Worm (Caenorhabditis elegans): ENCODE measurements around the gene R05D3.12.

- TF ChIP-seq mes-2 (tag; optimal IDR thresholded peaks at IDR 0.05; ENCODE audit: poor library complexity, severe bottlenecking) (peak; percentile 79), ces-1 (GFP tag; optimal IDR thresholded peaks at IDR 0.05) (no peak), mxl-3 (GFP tag; optimal IDR thresholded peaks at IDR 0.05) (peak; percentile 69), lin-1 (GFP tag; IDR thresholded peaks at IDR 0.05) (0 out of 2 replicates have a peak, but pooled peaks have one; percentile 31), skn-1 (tag; optimal IDR thresholded peaks at IDR 0.05) (no peak), daf-12 (tag; optimal IDR thresholded peaks at IDR 0.05) (no peak), pha-4 (GFP tag; IDR thresholded peaks at IDR 0.05) (peak; percentile 58), pha-4 (tag; optimal IDR thresholded peaks at IDR 0.05) (no peak), ama-1 (optimal IDR thresholded peaks at IDR 0.05) (no peak), vab-7 (GFP tag; IDR thresholded peaks at IDR 0.05) (0 out of 2 replicates have a peak, but pooled peaks have one; percentile 22), nhr-102 (tag; optimal IDR thresholded peaks at IDR 0.05) (peak; percentile 66), unc-39 (tag; optimal IDR thresholded peaks at IDR 0.05) (no peak)
These were observed 44.3 kb downstream of the R05D3.12 start for ce11 chrIII:8425076-8425475.
